Worm (Caenorhabditis elegans) whole organism, mixed stage, embryonic: ENCODE data around the gene lgc-12.

Source experiments
- blmp-1 ChIP-seq: fragments of 150-350 bp; optimal IDR thresholded peaks from 2 replicates; lab custom pipeline; 2014; ENCODE audit warnings: missing biosample characterization, missing genetic modification characterization
- elt-1 ChIP-seq: sonication (generic microtip); optimal IDR thresholded peaks from 2 replicates; lab custom pipeline; 2017; ENCODE audit warnings: missing genetic modification characterization, mild to moderate bottlenecking, missing compliant biosample characterization, antibody characterized with exemption, moderate library complexity, borderline replicate concordance; ENCODE audit not compliant: insufficient read depth
- nhr-12 ChIP-seq: fragments of 150-350 bp; optimal IDR thresholded peaks from 2 replicates; lab custom pipeline; 2014; ENCODE audit warnings: missing biosample characterization, missing genetic modification characterization
- pha-4 ChIP-seq: fragments of 150-350 bp; optimal IDR thresholded peaks from 2 replicates; lab custom pipeline; 2018; ENCODE audit warnings: missing biosample characterization, missing genetic modification reagents, missing genetic modification characterization
- sptf-1 ChIP-seq: sonication (generic microtip); optimal IDR thresholded peaks from 2 replicates; lab custom pipeline; 2017; ENCODE audit warnings: mild to moderate bottlenecking, missing genetic modification characterization, moderate library complexity, missing compliant biosample characterization
- unc-39 ChIP-seq: fragments of 150-350 bp; optimal IDR thresholded peaks from 2 replicates; lab custom pipeline; 2014; ENCODE audit warnings: missing biosample characterization, missing genetic modification characterization
- unc-62 ChIP-seq: fragments of 150-350 bp; optimal IDR thresholded peaks from 2 replicates; lab custom pipeline; 2014; ENCODE audit warnings: missing biosample characterization, missing genetic modification reagents, missing genetic modification characterization

ce11 chrIII:7582885-7583284 is 20.9 kb downstream of the lgc-12 start, which contains the start of gene R13A5.10:
- TF ChIP-seq nhr-12 (no peak), sptf-1 (tag; lab: Kevin White, UChicago) (no peak), elt-1 (tag; lab: Kevin White, UChicago) (no peak), unc-39 (tag; lab: Kevin White, UChicago) (no peak), pha-4 (tag; lab: Kevin White, UChicago) (no peak), unc-62 (no peak), blmp-1 (tag; lab: Kevin White, UChicago) (no peak)
